Fruit fly (Drosophila melanogaster) whole organism, embryonic: ENCODE measurements around the gene CG6937.
A peak's percentile ranks its signal among the peaks of the same experiment; 100 is the strongest.

Experiments
- B-H1 ChIP-seq: fragments of 200-800 bp; sonication (Bioruptor generic); IDR thresholded peaks from 3 replicates; pipeline ENCODE4 v1.3.6; 2022; ENCODE audit warnings: missing biosample characterization, missing genetic modification characterization
- CG10959 ChIP-seq: fragments of 200-800 bp; sonication (Bioruptor generic); IDR thresholded peaks from 2 replicates; pipeline ENCODE4 v1.3.6; 2022; ENCODE audit warnings: missing biosample characterization, missing genetic modification characterization
- CG11247 ChIP-seq: fragments of 200-800 bp; sonication (Bioruptor generic); IDR thresholded peaks from 2 replicates; pipeline ENCODE4 v1.3.6; 2022; ENCODE audit warnings: missing biosample characterization, missing genetic modification characterization
- CG11695 ChIP-seq: fragments of 200-800 bp; sonication (Bioruptor generic); IDR thresholded peaks from 3 replicates; pipeline ENCODE4 v1.3.6; 2022; ENCODE audit warnings: missing biosample characterization, missing genetic modification characterization
- CG13287 ChIP-seq: fragments of 200-800 bp; sonication (Bioruptor generic); IDR thresholded peaks from 2 replicates; pipeline ENCODE4 v1.3.6; 2022; ENCODE audit warnings: missing biosample characterization, missing genetic modification characterization; ENCODE audit not compliant: partially characterized antibody
- CG14050 ChIP-seq: fragments of 200-800 bp; sonication (Bioruptor generic); IDR thresholded peaks from 3 replicates; pipeline ENCODE4 v1.3.6; 2022; ENCODE audit warnings: missing biosample characterization, missing genetic modification characterization
- CG1529 ChIP-seq: fragments of 200-800 bp; sonication (Bioruptor generic); optimal IDR thresholded peaks from 3 replicates; lab custom pipeline; 2018; ENCODE audit warnings: missing biosample characterization, missing genetic modification characterization
- CG15479 ChIP-seq: fragments of 200-800 bp; sonication (Bioruptor generic); optimal IDR thresholded peaks from 3 replicates; lab custom pipeline; 2019; ENCODE audit warnings: missing biosample characterization, mild to moderate bottlenecking, missing genetic modification characterization, moderate library complexity
- CG15514 ChIP-seq: fragments of 200-800 bp; sonication (Bioruptor generic); optimal IDR thresholded peaks from 3 replicates; lab custom pipeline; 2017; ENCODE audit warnings: missing biosample characterization, missing genetic modification characterization, mild to moderate bottlenecking, moderate library complexity, missing genetic modification reagents
- CG15696 ChIP-seq: fragments of 200-800 bp; sonication (Bioruptor generic); optimal IDR thresholded peaks from 2 replicates; lab custom pipeline; 2019; ENCODE audit warnings: missing biosample characterization, mild to moderate bottlenecking, missing genetic modification characterization, moderate library complexity
- CG16779 ChIP-seq: fragments of 200-800 bp; sonication (Bioruptor generic); IDR thresholded peaks from 2 replicates; pipeline ENCODE4 v1.3.6; 2022; ENCODE audit warnings: missing biosample characterization, missing genetic modification characterization
- CG16813 ChIP-seq: fragments of 200-800 bp; sonication (Bioruptor generic); IDR thresholded peaks from 3 replicates; pipeline ENCODE4 v1.3.6; 2022; ENCODE audit warnings: missing biosample characterization, missing genetic modification characterization; ENCODE audit not compliant: partially characterized antibody
- CG17385 ChIP-seq: fragments of 200-800 bp; sonication (Bioruptor generic); optimal IDR thresholded peaks from 3 replicates; lab custom pipeline; 2018; ENCODE audit warnings: missing biosample characterization, mild to moderate bottlenecking, missing genetic modification characterization
- CG1792 ChIP-seq: fragments of 200-800 bp; sonication (Bioruptor generic); optimal IDR thresholded peaks from 2 replicates; lab custom pipeline; 2016; ENCODE audit warnings: missing biosample characterization, missing genetic modification characterization
- CG2120 ChIP-seq: fragments of 200-800 bp; sonication (Bioruptor generic); optimal IDR thresholded peaks from 3 replicates; lab custom pipeline; 2016; ENCODE audit warnings: missing biosample characterization, missing genetic modification characterization
- CG2202 ChIP-seq: fragments of 200-800 bp; sonication (Bioruptor generic); optimal IDR thresholded peaks from 2 replicates; lab custom pipeline; 2018; ENCODE audit warnings: missing biosample characterization, mild to moderate bottlenecking, missing genetic modification characterization
- CG33213 ChIP-seq: fragments of 200-800 bp; sonication (Bioruptor generic); optimal IDR thresholded peaks from 3 replicates; lab custom pipeline; 2016; ENCODE audit warnings: missing biosample characterization, missing genetic modification characterization
- CG33557 ChIP-seq: fragments of 200-800 bp; sonication (Bioruptor generic); optimal IDR thresholded peaks from 2 replicates; lab custom pipeline; 2019; ENCODE audit warnings: missing biosample characterization, mild to moderate bottlenecking, missing genetic modification characterization, moderate library complexity
- CG4360 ChIP-seq: fragments of 200-800 bp; sonication (Bioruptor generic); IDR thresholded peaks from 2 replicates; pipeline ENCODE4 v1.3.6; 2022; ENCODE audit warnings: missing biosample characterization, missing genetic modification characterization
- CG4404 ChIP-seq: fragments of 200-800 bp; sonication (Bioruptor generic); IDR thresholded peaks from 2 replicates; pipeline ENCODE4 v1.3.6; 2022; ENCODE audit warnings: missing biosample characterization, missing genetic modification characterization
- CG6791 ChIP-seq: fragments of 200-800 bp; sonication (Bioruptor generic); IDR thresholded peaks from 3 replicates; pipeline ENCODE4 v1.3.6; 2022; ENCODE audit warnings: missing biosample characterization, missing genetic modification characterization; ENCODE audit not compliant: partially characterized antibody
- CG7839 ChIP-seq: fragments of 200-800 bp; sonication (Bioruptor generic); optimal IDR thresholded peaks from 3 replicates; lab custom pipeline; 2018; ENCODE audit warnings: missing biosample characterization, mild to moderate bottlenecking, missing genetic modification characterization, moderate library complexity
- CG7987 ChIP-seq: fragments of 200-800 bp; sonication (Bioruptor generic); optimal IDR thresholded peaks from 2 replicates; lab custom pipeline; 2018; ENCODE audit warnings: missing biosample characterization, mild to moderate bottlenecking, missing genetic modification characterization, moderate library complexity
- CG9437 ChIP-seq: fragments of 200-800 bp; sonication (Bioruptor generic); optimal IDR thresholded peaks from 2 replicates; lab custom pipeline; 2018; ENCODE audit warnings: missing biosample characterization, mild to moderate bottlenecking, missing genetic modification characterization
- CG9609 ChIP-seq: fragments of 200-800 bp; sonication (Bioruptor generic); optimal IDR thresholded peaks from 3 replicates; lab custom pipeline; 2016; ENCODE audit warnings: missing biosample characterization, missing genetic modification characterization
- CG9817 ChIP-seq: fragments of 200-800 bp; sonication (Bioruptor generic); optimal IDR thresholded peaks from 2 replicates; lab custom pipeline; 2018; ENCODE audit warnings: missing biosample characterization, mild to moderate bottlenecking, missing genetic modification characterization, moderate library complexity
- CoRest ChIP-seq: fragments of 200-800 bp; sonication (Bioruptor generic); optimal IDR thresholded peaks from 3 replicates; lab custom pipeline; 2018; ENCODE audit warnings: missing biosample characterization, mild to moderate bottlenecking, missing genetic modification characterization, moderate library complexity
- CrebB ChIP-seq: fragments of 200-800 bp; sonication (Bioruptor generic); optimal IDR thresholded peaks from 3 replicates; lab custom pipeline; 2018; ENCODE audit warnings: missing biosample characterization, mild to moderate bottlenecking, missing genetic modification characterization
- D19B ChIP-seq: fragments of 200-800 bp; sonication (Bioruptor generic); optimal IDR thresholded peaks from 2 replicates; lab custom pipeline; 2017; ENCODE audit warnings: missing biosample characterization, mild to moderate bottlenecking, missing genetic modification characterization
- Dfd ChIP-seq, 2 experiments: fragments of >200 bp; optimal IDR thresholded peaks; 2 replicates each; lab custom pipeline; 2017; ENCODE audit warnings: missing biosample characterization in 2 of 2, missing genetic modification characterization in 2 of 2
- Ets97D ChIP-seq: fragments of 200-800 bp; sonication (Bioruptor generic); optimal IDR thresholded peaks from 3 replicates; lab custom pipeline; 2016; ENCODE audit warnings: missing biosample characterization, missing genetic modification characterization
- HLH54F ChIP-seq: fragments of 200-800 bp; sonication (Bioruptor generic); optimal IDR thresholded peaks from 3 replicates; lab custom pipeline; 2016; ENCODE audit warnings: missing biosample characterization, missing genetic modification characterization
- Hmr ChIP-seq: fragments of 200-800 bp; sonication (Bioruptor generic); optimal IDR thresholded peaks from 3 replicates; lab custom pipeline; 2017; ENCODE audit warnings: mild to moderate bottlenecking, missing biosample characterization, missing genetic modification reagents, missing genetic modification characterization
- Med ChIP-seq: fragments of 200-800 bp; sonication (Bioruptor generic); peaks from one replicate; lab custom pipeline; 2016; ENCODE audit warnings: missing biosample characterization, missing genetic modification characterization, mild to moderate bottlenecking, inconsistent platforms, moderate library complexity
- Myb ChIP-seq: fragments of 200-800 bp; sonication (Bioruptor generic); optimal IDR thresholded peaks from 2 replicates; lab custom pipeline; 2016; ENCODE audit warnings: missing biosample characterization, missing genetic modification characterization
- Nf-YB ChIP-seq: fragments of 200-800 bp; sonication (Bioruptor generic); optimal IDR thresholded peaks from 3 replicates; lab custom pipeline; 2019; ENCODE audit warnings: missing biosample characterization, mild to moderate bottlenecking, missing genetic modification characterization, moderate library complexity
- Sry-β ChIP-seq: fragments of 200-800 bp; sonication (Bioruptor generic); optimal IDR thresholded peaks from 2 replicates; lab custom pipeline; 2018; ENCODE audit warnings: missing biosample characterization, mild to moderate bottlenecking, missing genetic modification characterization, moderate library complexity
- Ssrp ChIP-seq: fragments of 200-800 bp; sonication (Bioruptor generic); optimal IDR thresholded peaks from 2 replicates; lab custom pipeline; 2018; ENCODE audit warnings: missing biosample characterization, mild to moderate bottlenecking, missing genetic modification characterization, moderate library complexity
- Stat92E ChIP-seq, 3 experiments: fragments of >200 bp in 2 of 3; fragments of 200-800 bp in 1 of 3; sonication (Bioruptor generic) in 1 of 3; optimal IDR thresholded peaks; 2 replicates each; lab custom pipeline; 2017 to 2019; ENCODE audit warnings: missing biosample characterization in 3 of 3, missing genetic modification characterization in 3 of 3, mild to moderate bottlenecking in 1 of 3, moderate library complexity in 1 of 3
- Xbp1 ChIP-seq: fragments of 200-800 bp; sonication (Bioruptor generic); optimal IDR thresholded peaks from 3 replicates; lab custom pipeline; 2016; ENCODE audit warnings: missing biosample characterization, mild to moderate bottlenecking, missing genetic modification characterization
- ab ChIP-seq: fragments of 200-800 bp; sonication (Bioruptor generic); optimal IDR thresholded peaks from 2 replicates; lab custom pipeline; 2016; ENCODE audit warnings: missing biosample characterization, missing genetic modification characterization
- ara ChIP-seq: fragments of 200-800 bp; sonication (Bioruptor generic); IDR thresholded peaks from 2 replicates; pipeline ENCODE4 v1.3.6; 2022; ENCODE audit warnings: missing biosample characterization, missing genetic modification characterization
- corto ChIP-seq: fragments of 200-800 bp; sonication (Bioruptor generic); optimal IDR thresholded peaks from 2 replicates; lab custom pipeline; 2016; ENCODE audit warnings: missing biosample characterization, mild to moderate bottlenecking, missing genetic modification characterization, moderate library complexity
- danr ChIP-seq: fragments of 200-800 bp; sonication (Bioruptor generic); IDR thresholded peaks from 2 replicates; pipeline ENCODE4 v1.3.6; 2022; ENCODE audit warnings: missing biosample characterization, missing genetic modification characterization
- gfzf ChIP-seq: fragments of 200-800 bp; sonication (Bioruptor generic); optimal IDR thresholded peaks from 2 replicates; lab custom pipeline; 2016; ENCODE audit warnings: missing biosample characterization, mild to moderate bottlenecking, missing genetic modification characterization, moderate library complexity
- insv ChIP-seq, 2 experiments: fragments of 200-800 bp; sonication (Bioruptor generic); optimal IDR thresholded peaks; 3 replicates each; lab custom pipeline; 2016 to 2018; ENCODE audit warnings: missing biosample characterization in 2 of 2, missing genetic modification characterization in 2 of 2
- nom ChIP-seq: fragments of 200-800 bp; sonication (Bioruptor generic); optimal IDR thresholded peaks from 2 replicates; lab custom pipeline; 2017; ENCODE audit warnings: missing biosample characterization, missing genetic modification characterization, mild to moderate bottlenecking, moderate library complexity, missing genetic modification reagents
- row ChIP-seq: fragments of 200-800 bp; sonication (Bioruptor generic); IDR thresholded peaks from 3 replicates; pipeline ENCODE4 v1.3.6; 2022; ENCODE audit warnings: missing biosample characterization, missing genetic modification characterization
- shn ChIP-seq: fragments of 200-800 bp; sonication (Bioruptor generic); optimal IDR thresholded peaks from 3 replicates; lab custom pipeline; 2016; ENCODE audit warnings: missing biosample characterization, missing genetic modification characterization
- slbo ChIP-seq: fragments of 200-800 bp; sonication (Bioruptor generic); IDR thresholded peaks from 2 replicates; pipeline ENCODE4 v1.3.6; 2022; ENCODE audit warnings: missing biosample characterization, missing genetic modification characterization
- slou ChIP-seq: fragments of 200-800 bp; sonication (Bioruptor generic); optimal IDR thresholded peaks from 3 replicates; lab custom pipeline; 2016; ENCODE audit warnings: missing biosample characterization, missing genetic modification characterization

Gene CG6937

DNA sequence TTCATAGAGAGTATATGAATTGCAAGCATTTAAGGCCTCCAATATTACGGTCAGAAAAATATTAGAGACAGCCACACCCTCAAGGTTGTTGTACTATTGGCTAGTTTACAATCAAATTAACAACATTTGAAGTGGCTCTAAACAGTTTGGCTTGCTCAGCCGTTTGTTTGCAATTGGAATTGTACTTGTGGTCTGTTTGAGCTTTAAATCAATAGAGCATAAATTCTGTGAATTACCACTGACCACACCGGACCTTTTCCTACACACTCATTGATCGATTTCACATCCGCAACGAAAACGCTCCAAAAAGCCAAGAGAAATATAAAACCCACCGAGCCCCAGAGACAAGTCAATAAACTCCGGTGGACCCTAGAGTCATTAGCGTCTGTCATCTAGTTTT is 11.0 kb upstream of the CG6937 start (continued):
- TF ChIP-seq CG11247 (GFP tag; lab: Robert Waterston, UW) (no peak), CG7839 (tag; lab: Kevin White, UChicago) (no peak), CG7987 (peak; percentile 5), CG1529 (GFP tag; lab: Kevin White, UChicago) (peak; percentile 34), Med (GFP tag; lab: Kevin White, UChicago) (peak; percentile 75), Dfd (GFP tag; optimal IDR thresholded peaks at IDR 0.05; lab: Kevin White, UChicago) (no peak), gfzf (no peak), Hmr (GFP tag; lab: Kevin White, UChicago) (peak; percentile 27), CG4360 (GFP tag; lab: Robert Waterston, UW) (no peak), CrebB (tag; lab: Kevin White, UChicago) (peak; percentile 35), CG2202 (tag; lab: Kevin White, UChicago) (peak; percentile 5), CG10959 (GFP tag; lab: Robert Waterston, UW) (no peak), ab (GFP tag; lab: Kevin White, UChicago) (no peak), CG17385 (GFP tag; lab: Kevin White, UChicago) (peak; percentile 38), CG14050 (GFP tag; lab: Robert Waterston, UW) (no peak), insv (GFP tag; optimal IDR thresholded peaks at IDR 0.05; lab: Kevin White, UChicago) (no peak), danr (GFP tag; lab: Robert Waterston, UW) (no peak), Ets97D (GFP tag; lab: Kevin White, UChicago) (no peak), CG1792 (no peak), CG11695 (no peak), CG15479 (GFP tag; lab: Kevin White, UChicago) (no peak), row (GFP tag; lab: Robert Waterston, UW) (no peak), Sry-β (no peak), Myb (GFP tag; lab: Kevin White, UChicago) (no peak), B-H1 (GFP tag; lab: Robert Waterston, UW) (no peak), nom (GFP tag; lab: Kevin White, UChicago) (no peak), CG9437 (no peak), CoRest (tag; lab: Kevin White, UChicago) (peak; percentile 3), Nf-YB (GFP tag; lab: Kevin White, UChicago) (no peak), CG6791 (GFP tag; lab: Robert Waterston, UW) (no peak), slbo (GFP tag; lab: Robert Waterston, UW) (no peak), CG9609 (GFP tag; lab: Kevin White, UChicago) (no peak), D19B (no peak), CG13287 (GFP tag; lab: Robert Waterston, UW) (no peak), CG16813 (GFP tag; lab: Robert Waterston, UW) (no peak), CG2120 (no peak), CG15696 (tag; lab: Kevin White, UChicago) (no peak), Stat92E (GFP tag; optimal IDR thresholded peaks at IDR 0.05; lab: Kevin White, UChicago) (no peak), CG15514 (GFP tag; lab: Kevin White, UChicago) (peak; percentile 17), HLH54F (GFP tag; lab: Kevin White, UChicago) (no peak), slou (GFP tag; lab: Kevin White, UChicago) (no peak), corto (no peak), Xbp1 (no peak), CG33557 (GFP tag; lab: Kevin White, UChicago) (peak; percentile 22), CG9817 (tag; lab: Kevin White, UChicago) (no peak), CG16779 (GFP tag; lab: Robert Waterston, UW) (no peak), CG33213 (GFP tag; lab: Kevin White, UChicago) (no peak), Ssrp (no peak), ara (no peak), shn (GFP tag; lab: Kevin White, UChicago) (no peak), CG4404 (GFP tag; lab: Robert Waterston, UW) (no peak)
